Fruit fly (Drosophila melanogaster) whole organism, pupa: ENCODE data around the gene jus.

ENCODE experiments used
- CG15710 ChIP-seq: fragments of 200-800 bp; sonication (Bioruptor generic); optimal IDR thresholded peaks from 2 replicates; lab custom pipeline; 2018; ENCODE audit warnings: missing biosample characterization, mild to moderate bottlenecking, missing genetic modification characterization, moderate library complexity
- CG17806 ChIP-seq: fragments of 200-800 bp; sonication (Bioruptor generic); optimal IDR thresholded peaks from 2 replicates; lab custom pipeline; 2018; ENCODE audit warnings: missing biosample characterization, mild to moderate bottlenecking, missing genetic modification characterization, moderate library complexity
- rn ChIP-seq: fragments of 200-800 bp; sonication (Bioruptor generic); IDR thresholded peaks from 2 replicates; pipeline ENCODE4 v1.3.6; 2022; ENCODE audit warnings: missing biosample characterization, missing genetic modification characterization

DNA sequence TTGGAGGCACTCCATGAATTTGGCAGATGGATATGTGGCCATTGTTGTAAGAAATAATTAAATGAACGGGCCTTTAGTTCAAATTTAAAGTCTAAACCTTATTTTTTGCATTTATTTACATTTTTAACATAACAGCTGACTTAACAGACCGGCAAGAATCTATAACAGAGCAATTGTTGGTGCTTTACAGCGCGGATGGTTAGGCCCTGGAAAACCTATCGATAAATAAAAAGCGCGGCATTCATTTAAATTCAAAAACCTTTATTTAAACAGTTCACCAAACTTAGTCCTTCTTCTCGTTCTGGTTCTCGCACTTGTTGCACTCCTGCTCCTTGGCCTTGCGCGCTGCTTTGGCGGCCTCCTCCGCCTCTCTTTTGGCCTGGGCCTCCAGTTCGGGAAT is 7.6 kb upstream of the jus start, which contains the start of gene Mesh1:
- TF ChIP-seq rn (no peak), CG17806 (tag; lab: Kevin White, UChicago) (no peak), CG15710 (no peak)
